Fruit fly (Drosophila melanogaster): ENCODE results near the gene CG9135.
A peak's percentile ranks its signal among the peaks of the same experiment; 100 is the strongest.

The CG9135 gene

dm6 chr2L:6051212-6051621 is 617 bp downstream of the CG9135 start (continued):
- no peak for TF ChIP-seq Sin3A (optimal IDR thresholded peaks at IDR 0.05)
- TF ChIP-seq CG30431 (GFP tag; optimal IDR thresholded peaks at IDR 0.05): peak; percentile 84
- TF ChIP-seq gcm (GFP tag; optimal IDR thresholded peaks at IDR 0.05): peak; percentile 97
- TF ChIP-seq pnt (GFP tag; optimal IDR thresholded peaks at IDR 0.05): peak; percentile 88
- TF ChIP-seq CG11696 (GFP tag; IDR thresholded peaks at IDR 0.05): peak; percentile 88
- peak; percentile 82 for TF ChIP-seq CG2889 (GFP tag; IDR thresholded peaks at IDR 0.05)
- peak; percentile 93 for TF ChIP-seq pb (GFP tag; optimal IDR thresholded peaks at IDR 0.05)
- peak; percentile 98 for TF ChIP-seq CrebB (tag; optimal IDR thresholded peaks at IDR 0.05)
- peak; percentile 79 for TF ChIP-seq shn (GFP tag; optimal IDR thresholded peaks at IDR 0.05)
- peak; percentile 92 for TF ChIP-seq Ptx1 (GFP tag; IDR thresholded peaks at IDR 0.05)
- peak; percentile 95 for TF ChIP-seq HLH3B (GFP tag; IDR thresholded peaks at IDR 0.05)
- peak; percentile 83 for TF ChIP-seq CG8281 (tag; optimal IDR thresholded peaks at IDR 0.05)
- peak; percentile 87 for TF ChIP-seq CG9932 (GFP tag; IDR thresholded peaks at IDR 0.05)
- peak; percentile 97 for TF ChIP-seq HHEX (GFP tag; optimal IDR thresholded peaks at IDR 0.05)
- TF ChIP-seq Rx (GFP tag; IDR thresholded peaks at IDR 0.05): peak; percentile 80
- peak; percentile 66 for TF ChIP-seq CG17612 (GFP tag; IDR thresholded peaks at IDR 0.05)
- TF ChIP-seq Trl (optimal IDR thresholded peaks at IDR 0.05): peak in 1 of 2 experiments; percentile 6
- TF ChIP-seq Trl (GFP tag; optimal IDR thresholded peaks at IDR 0.05): peak; percentile 97
- TF ChIP-seq hth (optimal IDR thresholded peaks at IDR 0.05): no peak
- TF ChIP-seq sr (GFP tag; IDR thresholded peaks at IDR 0.05): peak; percentile 75; the same call in 2 of the 3 replicates
- TF ChIP-seq Xbp1 (GFP tag; optimal IDR thresholded peaks at IDR 0.05): peak; percentile 95
- TF ChIP-seq Hr78 (GFP tag; optimal IDR thresholded peaks at IDR 0.05): peak in 1 of 2 experiments; percentile 97
- TF ChIP-seq stc (GFP tag; IDR thresholded peaks at IDR 0.05): peak; percentile 95
- peak; percentile 97 for TF ChIP-seq CG11695 (GFP tag; IDR thresholded peaks at IDR 0.05)
- peak; percentile 94 for TF ChIP-seq CG1647 (GFP tag; optimal IDR thresholded peaks at IDR 0.05)
- TF ChIP-seq CG14710 (tag; optimal IDR thresholded peaks at IDR 0.05): peak; percentile 94
- peak; percentile 99 for TF ChIP-seq ci (GFP tag; IDR thresholded peaks at IDR 0.05)
- TF ChIP-seq Nf-YB (GFP tag; optimal IDR thresholded peaks at IDR 0.05): peak; percentile 85
- peak; percentile 87 for TF ChIP-seq CG12942 (GFP tag; optimal IDR thresholded peaks at IDR 0.05)
- peak; percentile 89 for TF ChIP-seq CG15696 (tag; optimal IDR thresholded peaks at IDR 0.05)
- peak; percentile 90 for TF ChIP-seq pum (GFP tag; optimal IDR thresholded peaks at IDR 0.05)
- peak; percentile 81 for TF ChIP-seq NC2α (GFP tag; optimal IDR thresholded peaks at IDR 0.05)
- peak; percentile 100 for TF ChIP-seq CG4820 (GFP tag; optimal IDR thresholded peaks at IDR 0.05)
- TF ChIP-seq CG8478 (optimal IDR thresholded peaks at IDR 0.05): peak; percentile 12
- peak; percentile 89 for TF ChIP-seq slbo (GFP tag; IDR thresholded peaks at IDR 0.05)
- peak; percentile 98 for TF ChIP-seq Hand (GFP tag; optimal IDR thresholded peaks at IDR 0.05)
- peak; percentile 92 for TF ChIP-seq eyg (GFP tag; optimal IDR thresholded peaks at IDR 0.05)
- peak; percentile 95 for TF ChIP-seq Max (GFP tag; optimal IDR thresholded peaks at IDR 0.05)
- no peak for TF ChIP-seq CG6175 (GFP tag; IDR thresholded peaks at IDR 0.05)
- peak; percentile 96 for TF ChIP-seq Ada2b (GFP tag; IDR thresholded peaks at IDR 0.05)
- peak; percentile 97 for TF ChIP-seq seq (GFP tag; IDR thresholded peaks at IDR 0.05)
- peak; percentile 89 for TF ChIP-seq twi (tag; optimal IDR thresholded peaks at IDR 0.05)
- peak; percentile 98 for TF ChIP-seq CG10979 (tag; optimal IDR thresholded peaks at IDR 0.05)
- peak; percentile 96 for TF ChIP-seq CG6765 (GFP tag; optimal IDR thresholded peaks at IDR 0.05)
- peak; percentile 86 for TF ChIP-seq MBD-R2 (GFP tag; IDR thresholded peaks at IDR 0.05)
- peak; percentile 96 for TF ChIP-seq CG17328 (GFP tag; IDR thresholded peaks at IDR 0.05)
- peak; percentile 77 for TF ChIP-seq CG8944 (GFP tag; optimal IDR thresholded peaks at IDR 0.05)
- TF ChIP-seq row (GFP tag; IDR thresholded peaks at IDR 0.05): peak; percentile 97
- TF ChIP-seq pho (GFP tag; optimal IDR thresholded peaks at IDR 0.05): peak; percentile 95
- TF ChIP-seq chif (GFP tag; optimal IDR thresholded peaks at IDR 0.05): peak; percentile 92 to 93
- TF ChIP-seq sens (GFP tag): peak; percentile 99
- peak; percentile 95 for TF ChIP-seq repo (GFP tag; optimal IDR thresholded peaks at IDR 0.05)
- peak; percentile 95 for TF ChIP-seq Spps (tag; optimal IDR thresholded peaks at IDR 0.05)
- peak; percentile 96 for TF ChIP-seq sob (GFP tag; IDR thresholded peaks at IDR 0.05)
